Fruit fly (Drosophila melanogaster) whole organism, prepupa: ENCODE measurements around the gene CG10098.

ENCODE experiments used
- CG11762 ChIP-seq: fragments of 200-800 bp; sonication (Bioruptor generic); optimal IDR thresholded peaks from 3 replicates; lab custom pipeline; 2016; ENCODE audit warnings: missing biosample characterization, missing genetic modification characterization; ENCODE audit not compliant: insufficient read depth
- CG1621 ChIP-seq: fragments of 200-800 bp; sonication (Bioruptor generic); optimal IDR thresholded peaks from 3 replicates; lab custom pipeline; 2018; ENCODE audit warnings: missing biosample characterization, mild to moderate bottlenecking, missing genetic modification characterization
- CG16779 ChIP-seq: fragments of 200-800 bp; sonication (Bioruptor generic); optimal IDR thresholded peaks from 3 replicates; lab custom pipeline; 2017; ENCODE audit warnings: missing biosample characterization, mild to moderate bottlenecking, missing genetic modification characterization
- CG3032 ChIP-seq: fragments of 200-800 bp; optimal IDR thresholded peaks from 2 replicates; lab custom pipeline; 2019; ENCODE audit warnings: missing biosample characterization, mild to moderate bottlenecking, missing genetic modification characterization, moderate library complexity
- CG31627 ChIP-seq: fragments of 200-800 bp; sonication (Bioruptor generic); optimal IDR thresholded peaks from 3 replicates; lab custom pipeline; 2016; ENCODE audit warnings: missing biosample characterization, missing genetic modification characterization
- CG6854 ChIP-seq: fragments of 200-800 bp; sonication (Bioruptor generic); optimal IDR thresholded peaks from 2 replicates; lab custom pipeline; 2017; ENCODE audit warnings: missing biosample characterization, mild to moderate bottlenecking, missing genetic modification characterization
- CG8632 ChIP-seq: fragments of 200-800 bp; sonication (Bioruptor generic); optimal IDR thresholded peaks from 3 replicates; lab custom pipeline; 2016; ENCODE audit warnings: missing biosample characterization, missing genetic modification characterization
- Eip78C ChIP-seq: fragments of 200-800 bp; sonication (Bioruptor generic); peaks from one replicate; lab custom pipeline; 2016; ENCODE audit warnings: missing biosample characterization, missing genetic modification characterization
- Smox ChIP-seq: fragments of 200-800 bp; sonication (Bioruptor generic); optimal IDR thresholded peaks from 3 replicates; lab custom pipeline; 2016; ENCODE audit warnings: missing biosample characterization, missing genetic modification characterization
- Sox102F ChIP-seq: fragments of 200-800 bp; sonication (Bioruptor generic); optimal IDR thresholded peaks from 2 replicates; lab custom pipeline; 2016; ENCODE audit warnings: missing biosample characterization, mild to moderate bottlenecking, missing genetic modification characterization
- Sox15 ChIP-seq: fragments of 200-800 bp; sonication (Bioruptor generic); optimal IDR thresholded peaks from 3 replicates; lab custom pipeline; 2016; ENCODE audit warnings: missing biosample characterization, missing genetic modification characterization
- pdm3 ChIP-seq: fragments of 200-800 bp; sonication (Bioruptor generic); optimal IDR thresholded peaks from 3 replicates; lab custom pipeline; 2016; ENCODE audit warnings: missing biosample characterization, missing genetic modification characterization
- svp ChIP-seq: fragments of 200-800 bp; sonication (Bioruptor generic); peaks from one replicate; lab custom pipeline; 2016; ENCODE audit warnings: missing biosample characterization, missing genetic modification characterization

DNA sequence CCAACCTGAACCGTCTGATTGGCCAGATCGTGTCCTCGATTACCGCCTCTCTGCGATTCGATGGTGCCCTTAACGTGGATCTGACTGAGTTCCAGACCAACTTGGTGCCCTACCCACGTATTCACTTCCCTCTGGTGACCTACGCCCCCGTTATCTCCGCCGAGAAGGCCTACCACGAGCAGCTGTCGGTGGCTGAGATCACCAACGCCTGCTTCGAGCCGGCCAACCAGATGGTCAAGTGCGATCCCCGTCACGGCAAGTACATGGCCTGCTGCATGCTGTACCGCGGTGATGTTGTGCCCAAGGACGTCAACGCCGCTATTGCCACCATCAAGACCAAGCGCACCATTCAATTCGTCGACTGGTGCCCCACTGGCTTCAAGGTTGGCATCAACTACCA, 36.4 kb upstream of the CG10098 start:
- TF ChIP-seq CG1621: no peak
- no peak for TF ChIP-seq CG31627
- no peak for TF ChIP-seq Smox (GFP tag; lab: Kevin White, UChicago)
- TF ChIP-seq CG11762 (GFP tag; lab: Kevin White, UChicago): no peak
- no peak for TF ChIP-seq CG16779
- peak; percentile 79 for TF ChIP-seq svp (GFP tag; lab: Kevin White, UChicago)
- no peak for TF ChIP-seq CG8632 (GFP tag; lab: Kevin White, UChicago)
- TF ChIP-seq Sox15 (GFP tag; lab: Kevin White, UChicago): no peak
- TF ChIP-seq CG3032 (tag; lab: Kevin White, UChicago): no peak
- no peak for TF ChIP-seq pdm3 (GFP tag; lab: Kevin White, UChicago)
- no peak for TF ChIP-seq Sox102F (GFP tag; lab: Kevin White, UChicago)
- TF ChIP-seq Eip78C (GFP tag; lab: Kevin White, UChicago): no peak
- no peak for TF ChIP-seq CG6854 (GFP tag; lab: Kevin White, UChicago)
